Worm (Caenorhabditis elegans) whole organism, mixed stage, embryonic: ENCODE measurements around the gene sucl-2.

Source experiments
- M03D4.4 ChIP-seq: sonication (generic microtip); optimal IDR thresholded peaks from 2 replicates; lab custom pipeline; 2017; ENCODE audit warnings: mild to moderate bottlenecking, missing genetic modification characterization, missing compliant biosample characterization
- bed-3 ChIP-seq: fragments of 200-800 bp; sonication (Bioruptor generic); optimal IDR thresholded peaks from 3 replicates; lab custom pipeline; 2018; ENCODE audit warnings: mild to moderate bottlenecking, missing genetic modification characterization, moderate library complexity, missing compliant biosample characterization
- blmp-1 ChIP-seq: fragments of 150-350 bp; optimal IDR thresholded peaks from 2 replicates; lab custom pipeline; 2014; ENCODE audit warnings: missing biosample characterization, missing genetic modification characterization
- ceh-39 ChIP-seq: fragments of 150-350 bp; optimal IDR thresholded peaks from 2 replicates; lab custom pipeline; 2014; ENCODE audit warnings: missing biosample characterization, missing genetic modification characterization
- ceh-43 ChIP-seq: fragments of 200-800 bp; sonication (Bioruptor generic); optimal IDR thresholded peaks from 2 replicates; lab custom pipeline; 2018; ENCODE audit warnings: mild to moderate bottlenecking, missing genetic modification characterization, moderate library complexity, missing compliant biosample characterization
- ces-1 ChIP-seq: fragments of 150-350 bp; optimal IDR thresholded peaks from 2 replicates; lab custom pipeline; 2014; ENCODE audit warnings: missing biosample characterization, missing genetic modification reagents, missing genetic modification characterization
- cnd-1 ChIP-seq: fragments of 200-800 bp; sonication (Bioruptor generic); optimal IDR thresholded peaks from 2 replicates; lab custom pipeline; 2018; ENCODE audit warnings: mild to moderate bottlenecking, missing genetic modification characterization, missing compliant biosample characterization
- flh-1 ChIP-seq: fragments of 200-800 bp; sonication (Bioruptor generic); optimal IDR thresholded peaks from 2 replicates; lab custom pipeline; 2018; ENCODE audit warnings: mild to moderate bottlenecking, missing genetic modification characterization, moderate library complexity, missing compliant biosample characterization
- hlh-1 ChIP-seq: fragments of 150-350 bp; optimal IDR thresholded peaks from 2 replicates; lab custom pipeline; 2014; ENCODE audit warnings: missing biosample characterization, missing genetic modification reagents, missing genetic modification characterization
- lin-13 ChIP-seq: fragments of 150-350 bp; optimal IDR thresholded peaks from 2 replicates; lab custom pipeline; 2014; ENCODE audit warnings: missing biosample characterization, missing genetic modification characterization
- lsy-2 ChIP-seq: fragments of 150-350 bp; optimal IDR thresholded peaks from 2 replicates; lab custom pipeline; 2014; ENCODE audit warnings: missing biosample characterization, missing genetic modification characterization
- mab-5 ChIP-seq: fragments of 150-350 bp; optimal IDR thresholded peaks from 2 replicates; lab custom pipeline; 2014; ENCODE audit warnings: missing biosample characterization, missing genetic modification characterization
- mep-1 ChIP-seq: fragments of 150-350 bp; optimal IDR thresholded peaks from 2 replicates; lab custom pipeline; 2017; ENCODE audit warnings: missing biosample characterization, missing genetic modification reagents, missing genetic modification characterization, inconsistent platforms
- mls-2 ChIP-seq: sonication (generic microtip); optimal IDR thresholded peaks from 2 replicates; lab custom pipeline; 2016; ENCODE audit warnings: mild to moderate bottlenecking, missing genetic modification characterization, moderate library complexity, missing compliant biosample characterization
- nhr-12 ChIP-seq: fragments of 150-350 bp; optimal IDR thresholded peaks from 2 replicates; lab custom pipeline; 2014; ENCODE audit warnings: missing biosample characterization, missing genetic modification characterization
- nhr-2 ChIP-seq: fragments of 150-350 bp; optimal IDR thresholded peaks from 2 replicates; lab custom pipeline; 2014; ENCODE audit warnings: missing biosample characterization, missing genetic modification characterization
- nhr-237 ChIP-seq: fragments of 150-350 bp; optimal IDR thresholded peaks from 2 replicates; lab custom pipeline; 2014; ENCODE audit warnings: missing biosample characterization, missing genetic modification characterization
- nhr-28 ChIP-seq: fragments of 150-350 bp; optimal IDR thresholded peaks from 2 replicates; lab custom pipeline; 2014; ENCODE audit warnings: missing biosample characterization, missing genetic modification characterization
- nhr-76 ChIP-seq: sonication (generic microtip); optimal IDR thresholded peaks from 2 replicates; lab custom pipeline; 2017; ENCODE audit warnings: missing biosample characterization, missing genetic modification characterization
- pha-4 ChIP-seq: fragments of 150-350 bp; optimal IDR thresholded peaks from 2 replicates; lab custom pipeline; 2018; ENCODE audit warnings: missing biosample characterization, missing genetic modification reagents, missing genetic modification characterization
- sem-2 ChIP-seq: fragments of 200-800 bp; sonication (Bioruptor generic); optimal IDR thresholded peaks from 2 replicates; lab custom pipeline; 2018; ENCODE audit warnings: mild to moderate bottlenecking, missing genetic modification characterization, missing compliant biosample characterization
- sptf-1 ChIP-seq: sonication (generic microtip); optimal IDR thresholded peaks from 2 replicates; lab custom pipeline; 2017; ENCODE audit warnings: mild to moderate bottlenecking, missing genetic modification characterization, moderate library complexity, missing compliant biosample characterization
- tbx-8 ChIP-seq: fragments of 200-800 bp; sonication (Bioruptor generic); optimal IDR thresholded peaks from 2 replicates; lab custom pipeline; 2018; ENCODE audit warnings: mild to moderate bottlenecking, missing genetic modification characterization, moderate library complexity, missing compliant biosample characterization
- unc-120 ChIP-seq: sonication (generic microtip); optimal IDR thresholded peaks from 2 replicates; lab custom pipeline; 2017; ENCODE audit warnings: missing genetic modification characterization, missing compliant biosample characterization; ENCODE audit not compliant: poor library complexity, severe bottlenecking
- unc-39 ChIP-seq: fragments of 150-350 bp; optimal IDR thresholded peaks from 2 replicates; lab custom pipeline; 2014; ENCODE audit warnings: missing biosample characterization, missing genetic modification characterization
- zip-8 ChIP-seq: fragments of 150-350 bp; optimal IDR thresholded peaks from 2 replicates; lab custom pipeline; 2014; ENCODE audit warnings: missing biosample characterization, missing genetic modification characterization
- ztf-11 ChIP-seq: fragments of 150-350 bp; optimal IDR thresholded peaks from 2 replicates; lab custom pipeline; 2014; ENCODE audit warnings: missing biosample characterization, missing genetic modification characterization

sucl-2 gene

DNA sequence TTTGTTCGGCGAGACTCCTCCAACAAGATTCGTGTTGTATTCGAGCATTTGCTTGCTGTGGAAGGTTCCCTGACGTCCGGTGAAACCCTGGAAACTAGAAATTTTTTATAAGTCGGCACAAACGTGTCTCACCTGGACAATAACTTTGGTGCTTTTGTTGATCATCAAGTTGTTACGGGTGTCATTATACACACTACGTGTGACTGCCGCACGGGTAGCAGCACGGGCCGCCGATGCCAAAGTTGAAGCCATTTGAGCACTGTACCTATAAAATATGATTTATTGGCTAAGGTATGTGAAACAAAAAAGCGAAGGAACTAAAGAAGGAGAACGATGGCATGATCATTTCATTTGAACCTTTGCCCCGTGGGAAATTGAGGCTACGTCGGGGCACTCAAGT is at the start of gene sucl-2:
TSS of gene sucl-2 (minus strand) at position 265 of the 400 bp plus-strand sequence.
- TF ChIP-seq flh-1 (GFP tag; lab: Kevin White, UChicago) (no peak), sem-2 (GFP tag; lab: Kevin White, UChicago) (no peak), lsy-2 (tag; lab: Kevin White, UChicago) (no peak), pha-4 (no peak), cnd-1 (tag; lab: Kevin White, UChicago) (no peak), nhr-76 (no peak), sptf-1 (tag; lab: Kevin White, UChicago) (no peak), lin-13 (tag; lab: Kevin White, UChicago) (no peak), ceh-39 (tag; lab: Kevin White, UChicago) (no peak), ztf-11 (tag; lab: Kevin White, UChicago) (no peak), mab-5 (tag; lab: Kevin White, UChicago) (no peak), blmp-1 (no peak), zip-8 (tag; lab: Kevin White, UChicago) (no peak), nhr-2 (tag; lab: Kevin White, UChicago) (no peak), ces-1 (GFP tag; lab: Kevin White, UChicago) (no peak), M03D4.4 (tag; lab: Kevin White, UChicago) (no peak)

DNA sequence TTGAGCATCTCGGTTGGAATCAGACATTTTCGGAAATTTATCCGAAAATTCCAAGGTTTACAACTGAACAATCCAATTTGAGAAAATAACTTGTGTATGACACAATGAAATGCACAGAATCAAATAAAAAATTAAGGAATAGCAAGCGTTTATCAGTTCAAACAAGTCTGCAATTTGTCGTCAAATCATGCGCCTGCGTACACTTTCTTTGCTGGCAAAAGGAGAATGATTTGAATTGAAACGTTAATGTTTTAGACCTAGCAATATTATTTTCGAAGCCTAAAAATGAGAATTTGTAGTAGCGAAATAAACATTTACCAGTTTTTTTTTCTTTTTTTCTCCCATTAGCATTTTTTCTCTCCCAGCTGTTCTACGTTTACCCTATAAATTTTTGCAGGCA is 49.3 kb upstream of the sucl-2 start, which contains the start of the genes fbxa-67 and fbxa-11:
TSS of gene fbxa-67 (minus strand) at position 199 of the 400 bp plus-strand sequence.
TSS of gene fbxa-11 (plus strand) at position 398 of the 400 bp plus-strand sequence.
- TF ChIP-seq ceh-43 (GFP tag; lab: Kevin White, UChicago) = no peak
- TF ChIP-seq ces-1 (GFP tag; lab: Kevin White, UChicago) = peak; percentile 11
- no peak for TF ChIP-seq flh-1 (GFP tag; lab: Kevin White, UChicago)
- TF ChIP-seq nhr-2 (tag; lab: Kevin White, UChicago) = no peak
- no peak for TF ChIP-seq unc-120 (tag; lab: Kevin White, UChicago)

DNA sequence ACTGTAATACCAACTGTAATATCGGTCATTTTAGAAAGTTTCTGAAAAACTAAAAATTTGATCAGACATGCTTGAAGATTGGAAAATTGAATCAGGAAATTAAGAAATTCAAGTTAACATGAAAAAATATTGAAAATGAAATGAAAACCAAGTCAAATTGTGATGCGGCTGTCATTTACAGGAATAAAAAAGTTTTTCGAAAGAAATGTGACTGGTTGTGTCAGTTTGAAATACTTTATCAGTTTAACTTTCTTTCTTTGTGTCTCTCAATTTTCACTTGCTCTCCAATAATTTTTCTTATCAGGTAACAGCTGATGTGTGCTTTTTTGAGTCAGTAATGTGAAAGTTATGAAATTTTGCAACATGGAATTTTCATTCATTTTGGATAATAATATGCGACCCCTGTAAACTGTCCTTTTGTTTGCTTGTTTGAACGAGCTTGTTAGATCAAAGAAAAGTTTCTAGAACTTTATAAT is 45.1 kb upstream of the sucl-2 start, which contains the start of gene fbxa-60:
TSS of gene fbxa-60 (minus strand) at position 51 of the 476 bp plus-strand sequence.
- TF ChIP-seq lin-13 (tag; lab: Kevin White, UChicago) = no peak

DNA sequence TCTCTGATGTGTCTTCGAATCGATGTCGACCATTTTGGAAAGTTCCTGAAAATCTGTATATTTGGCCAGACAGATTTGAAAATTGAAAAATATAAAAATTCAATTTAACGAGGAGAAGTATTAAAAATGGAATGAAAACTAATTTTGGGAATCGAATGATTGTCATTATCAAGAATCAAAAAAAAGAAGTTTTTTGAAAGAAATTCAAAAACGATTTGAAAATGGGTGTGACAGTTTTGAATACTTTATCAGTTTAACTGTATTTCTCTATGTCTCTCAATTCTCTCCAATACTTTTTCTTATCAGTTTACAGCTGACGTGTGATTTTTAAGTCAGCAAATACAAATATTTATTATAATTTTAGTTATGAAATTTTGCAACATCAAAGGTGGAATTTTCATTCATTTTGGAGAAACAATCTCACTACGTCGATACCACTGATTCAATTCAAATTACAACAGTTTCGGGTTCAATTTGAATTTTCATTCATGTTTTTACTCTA is 42.3 kb upstream of the sucl-2 start, which contains the start of gene fbxa-59:
TSS of gene fbxa-59 (minus strand) at position 51 of the 502 bp plus-strand sequence.
- TF ChIP-seq mep-1 (tag; lab: Kevin White, UChicago) (no peak), nhr-12 (tag; lab: Kevin White, UChicago) (no peak), M03D4.4 (tag; lab: Kevin White, UChicago) (no peak), ceh-39 (tag; lab: Kevin White, UChicago) (no peak), blmp-1 (no peak), nhr-237 (tag; lab: Kevin White, UChicago) (no peak), pha-4 (no peak), cnd-1 (tag; lab: Kevin White, UChicago) (no peak), unc-39 (tag; lab: Kevin White, UChicago) (no peak)

DNA sequence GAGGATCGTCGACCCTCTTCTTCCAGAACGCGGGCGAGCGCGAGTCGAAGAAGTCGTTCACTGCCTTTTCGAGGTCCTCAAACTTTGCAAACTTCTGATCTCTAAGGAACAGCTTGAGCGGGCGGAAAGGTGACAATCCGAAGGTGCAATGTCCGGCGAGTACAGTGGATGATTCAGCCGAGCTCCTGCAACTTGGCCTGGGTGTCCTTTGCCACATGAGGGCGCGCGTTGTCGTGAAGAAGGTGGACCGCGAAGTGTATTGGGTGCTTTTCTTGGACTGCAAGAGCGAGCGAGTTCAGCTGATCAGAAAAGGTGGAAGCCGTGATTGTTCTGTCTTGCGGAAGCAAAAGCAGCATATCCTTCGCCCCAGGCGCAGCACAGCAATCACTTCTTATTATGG is 40.7 kb upstream of the sucl-2 start:
- TF ChIP-seq nhr-12 (tag; lab: Kevin White, UChicago) = no peak
- no peak for TF ChIP-seq nhr-28
- no peak for TF ChIP-seq blmp-1
- TF ChIP-seq cnd-1 (tag; lab: Kevin White, UChicago) = no peak
- no peak for TF ChIP-seq sptf-1 (tag; lab: Kevin White, UChicago)
- TF ChIP-seq unc-120 (tag; lab: Kevin White, UChicago) = no peak
- TF ChIP-seq flh-1 (GFP tag; lab: Kevin White, UChicago) = no peak
- TF ChIP-seq nhr-76 = no peak
- TF ChIP-seq ztf-11 (tag; lab: Kevin White, UChicago) = no peak
- no peak for TF ChIP-seq hlh-1 (tag; lab: Kevin White, UChicago)
- no peak for TF ChIP-seq tbx-8 (GFP tag; lab: Kevin White, UChicago)
- no peak for TF ChIP-seq nhr-237 (tag; lab: Kevin White, UChicago)
- TF ChIP-seq zip-8 (tag; lab: Kevin White, UChicago) = no peak
- no peak for TF ChIP-seq bed-3 (GFP tag; lab: Kevin White, UChicago)

DNA sequence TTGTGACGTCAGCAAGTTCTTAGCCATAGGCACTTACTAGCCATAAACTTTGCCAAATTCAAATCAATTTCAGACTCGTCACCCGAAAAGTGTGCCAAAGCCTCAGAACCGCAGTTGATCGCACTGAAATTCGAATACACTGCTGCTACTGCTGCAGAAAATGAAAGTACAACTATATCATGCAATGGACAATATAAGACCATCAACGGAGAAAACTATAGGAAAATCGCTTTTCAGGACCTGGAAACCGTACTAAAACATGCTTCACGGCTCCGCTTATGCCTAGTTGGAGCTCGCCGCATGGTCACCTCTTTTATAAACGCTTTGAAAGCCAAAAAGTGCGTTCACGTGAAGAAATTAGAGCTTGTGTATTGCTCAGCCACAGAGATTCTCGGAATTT is 37.4 kb upstream of the sucl-2 start, which contains the start of gene fbxa-22:
TSS of gene fbxa-22 (plus strand) at position 301 of the 400 bp plus-strand sequence.
- TF ChIP-seq blmp-1 (no peak), pha-4 (no peak), ces-1 (GFP tag; lab: Kevin White, UChicago) (no peak), nhr-28 (no peak), ztf-11 (tag; lab: Kevin White, UChicago) (no peak), lin-13 (tag; lab: Kevin White, UChicago) (no peak), mab-5 (tag; lab: Kevin White, UChicago) (no peak), mls-2 (no peak)
- TF ChIP-seq, all 35 proteins: peak for 0
